In the genomic region with DNA sequence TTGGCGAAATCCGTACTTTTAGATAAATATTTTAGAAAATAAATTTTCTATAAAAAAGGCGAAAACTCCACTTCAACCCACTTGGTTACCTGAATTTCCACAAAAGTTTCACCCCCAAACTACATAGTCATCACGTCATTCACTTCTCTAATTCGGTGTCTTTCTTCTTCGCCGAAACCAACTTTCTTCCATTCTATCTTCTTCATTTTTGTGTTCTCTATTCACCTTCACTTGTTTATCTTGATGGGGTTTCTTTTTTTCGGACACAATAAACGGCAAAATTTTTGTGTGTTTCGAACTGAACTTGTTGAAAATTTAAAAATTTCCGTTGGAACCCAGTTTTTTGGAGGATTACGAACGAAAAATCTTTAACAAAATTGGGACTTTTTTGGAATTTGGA, we compare ENCODE assay signal across 4 worm cellular contexts.
TF ChIP-seq lines count a peak whose summit lies in the region.

No protein-coding gene starts in this region.

TF ChIP-seq in whole organism, L1 larva, 84 proteins besides CTCF, POLR2A, EP300 and RAD21:
- peak; percentile 97 for TF ChIP-seq blmp-1 (tag; optimal IDR thresholded peaks at IDR 0.05; lab: Kevin White, UChicago)
- TF ChIP-seq efl-1 (optimal IDR thresholded peaks at IDR 0.05; lab: Kevin White, UChicago), result no peak
- TF ChIP-seq efl-1 (GFP tag; optimal IDR thresholded peaks at IDR 0.05 in 1 of 2; lab: Kevin White, UChicago), result no peak
- TF ChIP-seq nhr-85 (tag; lab: Kevin White, UChicago), result peak; percentile 47
- no peak for TF ChIP-seq egl-27 (tag; optimal IDR thresholded peaks at IDR 0.05; lab: Kevin White, UChicago)
- no peak for TF ChIP-seq lin-15B (tag; optimal IDR thresholded peaks at IDR 0.05; lab: Kevin White, UChicago)
- no peak for TF ChIP-seq sup-37 (GFP tag; optimal IDR thresholded peaks at IDR 0.05; lab: Kevin White, UChicago)
- peak; percentile 47 for TF ChIP-seq lin-14 (GFP tag; optimal IDR thresholded peaks at IDR 0.05; lab: Kevin White, UChicago)
- TF ChIP-seq snu-23 (GFP tag; optimal IDR thresholded peaks at IDR 0.05; lab: Kevin White, UChicago), result peak; percentile 7
- TF ChIP-seq mep-1 (tag; optimal IDR thresholded peaks at IDR 0.05; lab: Kevin White, UChicago), result peak; percentile 4
- no peak for TF ChIP-seq ztf-4 (tag; optimal IDR thresholded peaks at IDR 0.05; lab: Kevin White, UChicago)

TF ChIP-seq in whole organism, L2 larva, 48 proteins besides CTCF, POLR2A, EP300 and RAD21:
- TF ChIP-seq blmp-1 (tag; optimal IDR thresholded peaks at IDR 0.05; lab: Kevin White, UChicago; ENCODE audit: insufficient read depth), result peak; percentile 70
- TF ChIP-seq ceh-16 (tag; optimal IDR thresholded peaks at IDR 0.05; lab: Kevin White, UChicago), result no peak
- TF ChIP-seq snpc-4 (tag; optimal IDR thresholded peaks at IDR 0.05; lab: Kevin White, UChicago), result no peak
- TF ChIP-seq elt-3 (tag; optimal IDR thresholded peaks at IDR 0.05; lab: Kevin White, UChicago), result no peak

TF ChIP-seq in whole organism, L4 larva, 104 proteins besides CTCF, POLR2A, EP300 and RAD21:
- TF ChIP-seq zfp-2 (tag; optimal IDR thresholded peaks at IDR 0.05; lab: Kevin White, UChicago), result no peak
- TF ChIP-seq unc-62 (GFP tag; optimal IDR thresholded peaks at IDR 0.05 in 1 of 2; lab: Kevin White, UChicago), result peak in 1 of 2 experiments; percentile 11
- no peak for TF ChIP-seq unc-62 (tag; optimal IDR thresholded peaks at IDR 0.05; lab: Kevin White, UChicago)
- peak; percentile 38 for TF ChIP-seq aha-1 (tag; lab: Kevin White, UChicago)
- peak; percentile 26 for TF ChIP-seq nhr-28 (tag; optimal IDR thresholded peaks at IDR 0.05; lab: Kevin White, UChicago)
- no peak for TF ChIP-seq tag-97 (GFP tag; IDR thresholded peaks at IDR 0.05; lab: Robert Waterston, UW)

TF ChIP-seq in whole organism, mixed stage, embryonic, 35 proteins besides CTCF, POLR2A, EP300 and RAD21:
- TF ChIP-seq ham-2 (GFP tag; optimal IDR thresholded peaks at IDR 0.05; lab: Kevin White, UChicago) (no peak), blmp-1 (tag; optimal IDR thresholded peaks at IDR 0.05; lab: Kevin White, UChicago) (peak; percentile 27)

Comparison
In these comparisons a context has a peak if more than half of its experiments do, and no peak if none do; other contexts are left out.
1. Of the 29 proteins assayed by ChIP-seq in both whole organism, L4 larva and whole organism, L1 larva: peak only in whole organism, L4 larva: aha-1 and nhr-28; only in whole organism, L1 larva: mep-1; in both: none; in neither: 25; mixed calls (peak in some experiments, not most) for 1.